Fruit fly (Drosophila melanogaster) whole organism: ENCODE results near the gene Cht11.

Source experiments
- CG8478 ChIP-seq: fragments of >200 bp; optimal IDR thresholded peaks from 2 replicates; lab custom pipeline; 2018; ENCODE audit warnings: inconsistent platforms
- EcR ChIP-seq, 2 experiments: fragments of >200 bp; optimal IDR thresholded peaks; 2 replicates each; lab custom pipeline; 2017; ENCODE audit warnings: missing biosample characterization in 2 of 2, missing genetic modification characterization in 2 of 2, missing genetic modification reagents in 2 of 2
- pan ChIP-seq: fragments of >200 bp; optimal IDR thresholded peaks from 2 replicates; lab custom pipeline; 2017
- psq ChIP-seq: fragments of >200 bp; optimal IDR thresholded peaks from 2 replicates; lab custom pipeline; 2017

- TF ChIP-seq pan = no peak
- no peak for TF ChIP-seq EcR (GFP tag; optimal IDR thresholded peaks at IDR 0.05; lab: Kevin White, UChicago)
- TF ChIP-seq CG8478 = no peak
- no peak for TF ChIP-seq psq (lab: Kevin White, UChicago)
Observed at dm6 chrX:6875773-6876172, 26.5 kb upstream of the Cht11 start.
